Worm (Caenorhabditis elegans): Measurements from ENCODE around the gene Y40H4A.2.

- no peak for TF ChIP-seq ceh-45 (GFP tag; IDR thresholded peaks at IDR 0.05)
- TF ChIP-seq sox-2 (GFP tag; IDR thresholded peaks at IDR 0.05), result no peak
- no peak for TF ChIP-seq dmd-4 (tag; optimal IDR thresholded peaks at IDR 0.05; ENCODE audit: borderline replicate concordance)
- no peak for TF ChIP-seq npax-4 (tag; optimal IDR thresholded peaks at IDR 0.05)
- TF ChIP-seq madf-2 (tag; optimal IDR thresholded peaks at IDR 0.05), result no peak
- no peak for TF ChIP-seq pax-1 (tag; optimal IDR thresholded peaks at IDR 0.05)
- no peak for TF ChIP-seq ama-1 (optimal IDR thresholded peaks at IDR 0.05)
- TF ChIP-seq pha-4 (tag; optimal IDR thresholded peaks at IDR 0.05), result no peak
- TF ChIP-seq mec-3 (tag; optimal IDR thresholded peaks at IDR 0.05; ENCODE audit: borderline replicate concordance), result no peak
- TF ChIP-seq elt-2 (tag; optimal IDR thresholded peaks at IDR 0.05), result no peak
Observed at ce11 chrV:14612168-14612567, 26.9 kb upstream of the Y40H4A.2 start, which contains the start of the genes R11H6.5 and ccnk-1.

Data from whole organism, late embryonic.